Fruit fly (Drosophila melanogaster) whole organism, embryonic: ENCODE results near the gene CG14913.

Experiments
- Adf1 ChIP-seq: fragments of 200-800 bp; sonication (Bioruptor generic); IDR thresholded peaks from 2 replicates; pipeline ENCODE4 v1.3.6; 2022; ENCODE audit warnings: missing biosample characterization, missing genetic modification characterization
- CG10979 ChIP-seq: fragments of 200-800 bp; sonication (Bioruptor generic); optimal IDR thresholded peaks from 2 replicates; lab custom pipeline; 2018; ENCODE audit warnings: missing biosample characterization, mild to moderate bottlenecking, missing genetic modification characterization, moderate library complexity
- CG11456 ChIP-seq: fragments of 200-800 bp; sonication (Bioruptor generic); IDR thresholded peaks from 3 replicates; pipeline ENCODE4 v1.3.6; 2022; ENCODE audit warnings: missing biosample characterization, missing genetic modification characterization
- CG12391 ChIP-seq: fragments of 200-800 bp; sonication (Bioruptor generic); optimal IDR thresholded peaks from 3 replicates; lab custom pipeline; 2018; ENCODE audit warnings: missing biosample characterization, mild to moderate bottlenecking, missing genetic modification characterization, moderate library complexity
- CG17829 ChIP-seq: fragments of 200-800 bp; optimal IDR thresholded peaks from 2 replicates; lab custom pipeline; 2019; ENCODE audit warnings: missing biosample characterization, mild to moderate bottlenecking, missing genetic modification characterization, moderate library complexity
- CG2116 ChIP-seq: fragments of 200-800 bp; sonication (Bioruptor generic); optimal IDR thresholded peaks from 3 replicates; lab custom pipeline; 2018; ENCODE audit warnings: missing biosample characterization, mild to moderate bottlenecking, missing genetic modification characterization
- CG2199 ChIP-seq: fragments of 200-800 bp; sonication (Bioruptor generic); IDR thresholded peaks from 3 replicates; pipeline ENCODE4 v1.3.6; 2022; ENCODE audit warnings: missing biosample characterization, missing genetic modification characterization
- CG2712 ChIP-seq: fragments of 200-800 bp; optimal IDR thresholded peaks from 3 replicates; lab custom pipeline; 2019; ENCODE audit warnings: missing biosample characterization, mild to moderate bottlenecking, missing genetic modification characterization, moderate library complexity
- CG2875 ChIP-seq: fragments of 200-800 bp; sonication (Bioruptor generic); optimal IDR thresholded peaks from 2 replicates; lab custom pipeline; 2017; ENCODE audit warnings: missing biosample characterization, mild to moderate bottlenecking, missing genetic modification characterization, missing genetic modification reagents
- CG31388 ChIP-seq: fragments of 200-800 bp; sonication (Bioruptor generic); optimal IDR thresholded peaks from 2 replicates; lab custom pipeline; 2016; ENCODE audit warnings: missing biosample characterization, missing genetic modification characterization
- CG32532 ChIP-seq: fragments of 200-800 bp; sonication (Bioruptor generic); IDR thresholded peaks from 2 replicates; pipeline ENCODE4 v1.3.6; 2022; ENCODE audit warnings: missing biosample characterization, missing genetic modification characterization
- CG3281 ChIP-seq: fragments of 200-800 bp; sonication (Bioruptor generic); optimal IDR thresholded peaks from 3 replicates; lab custom pipeline; 2017; ENCODE audit warnings: missing biosample characterization, mild to moderate bottlenecking, missing genetic modification characterization
- CG34422 ChIP-seq: fragments of 200-800 bp; sonication (Bioruptor generic); IDR thresholded peaks from 3 replicates; pipeline ENCODE4 v1.3.6; 2022; ENCODE audit warnings: missing biosample characterization, missing genetic modification characterization
- CG4820 ChIP-seq: fragments of 200-800 bp; sonication (Bioruptor generic); optimal IDR thresholded peaks from 3 replicates; lab custom pipeline; 2016; ENCODE audit warnings: missing biosample characterization, missing genetic modification characterization
- CG6654 ChIP-seq: fragments of 200-800 bp; sonication (Bioruptor generic); optimal IDR thresholded peaks from 2 replicates; lab custom pipeline; 2017; ENCODE audit warnings: missing biosample characterization, mild to moderate bottlenecking, missing genetic modification characterization
- CG6765 ChIP-seq: fragments of 200-800 bp; sonication (Bioruptor generic); optimal IDR thresholded peaks from 3 replicates; lab custom pipeline; 2017; ENCODE audit warnings: missing biosample characterization, mild to moderate bottlenecking, missing genetic modification characterization
- CG7839 ChIP-seq: fragments of 200-800 bp; sonication (Bioruptor generic); optimal IDR thresholded peaks from 3 replicates; lab custom pipeline; 2018; ENCODE audit warnings: missing biosample characterization, mild to moderate bottlenecking, missing genetic modification characterization, moderate library complexity
- CG8359 ChIP-seq: fragments of 200-800 bp; sonication (Bioruptor generic); optimal IDR thresholded peaks from 2 replicates; lab custom pipeline; 2017; ENCODE audit warnings: missing biosample characterization, mild to moderate bottlenecking, missing genetic modification characterization, borderline replicate concordance
- CG8924 ChIP-seq: fragments of 200-800 bp; optimal IDR thresholded peaks from 3 replicates; lab custom pipeline; 2019; ENCODE audit warnings: missing biosample characterization, mild to moderate bottlenecking, missing genetic modification characterization, moderate library complexity
- D ChIP-seq, 2 experiments: fragments of 200-800 bp in 1 of 2; fragments of >200 bp in 1 of 2; sonication (Bioruptor generic) in 1 of 2; optimal IDR thresholded peaks; 2 replicates in 1 of 2; 3 replicates in 1 of 2; lab custom pipeline; 2017; ENCODE audit warnings: mild to moderate bottlenecking in 1 of 2, missing biosample characterization in 1 of 2, missing genetic modification characterization in 1 of 2, missing genetic modification reagents in 1 of 2
- ERR ChIP-seq: fragments of 200-800 bp; sonication (Bioruptor generic); optimal IDR thresholded peaks from 2 replicates; lab custom pipeline; 2016; ENCODE audit warnings: missing biosample characterization, missing genetic modification characterization
- Ets65A ChIP-seq: fragments of 200-800 bp; sonication (Bioruptor generic); peaks from one replicate; lab custom pipeline; 2016; ENCODE audit warnings: missing biosample characterization, missing genetic modification characterization
- GATAe ChIP-seq: fragments of 200-800 bp; sonication (Bioruptor generic); conservative IDR thresholded peaks from 2 replicates; pipeline ENCODE4 v1.3.6; 2022; ENCODE audit warnings: missing biosample characterization, missing genetic modification characterization
- HLH4C ChIP-seq: fragments of 200-800 bp; sonication (Bioruptor generic); IDR thresholded peaks from 3 replicates; pipeline ENCODE4 v1.3.6; 2022; ENCODE audit warnings: missing biosample characterization, missing genetic modification characterization; ENCODE audit not compliant: partially characterized antibody
- MBD-R2 ChIP-seq: fragments of 200-800 bp; sonication (Bioruptor generic); IDR thresholded peaks from 2 replicates; pipeline ENCODE4 v1.3.6; 2022; ENCODE audit warnings: missing biosample characterization, missing genetic modification characterization
- Med ChIP-seq: fragments of 200-800 bp; sonication (Bioruptor generic); peaks from one replicate; lab custom pipeline; 2016; ENCODE audit warnings: missing biosample characterization, missing genetic modification characterization, mild to moderate bottlenecking, inconsistent platforms, moderate library complexity
- Myb ChIP-seq: fragments of 200-800 bp; sonication (Bioruptor generic); optimal IDR thresholded peaks from 2 replicates; lab custom pipeline; 2016; ENCODE audit warnings: missing biosample characterization, missing genetic modification characterization
- Nf-YC ChIP-seq: fragments of 200-800 bp; optimal IDR thresholded peaks from 3 replicates; lab custom pipeline; 2019; ENCODE audit warnings: missing biosample characterization, mild to moderate bottlenecking, missing genetic modification characterization, moderate library complexity
- Pdp1 ChIP-seq, 2 experiments: fragments of 200-800 bp; sonication (Bioruptor generic); optimal IDR thresholded peaks; 3 replicates each; lab custom pipeline; 2016; ENCODE audit warnings: missing biosample characterization in 2 of 2, missing genetic modification characterization in 2 of 2, mild to moderate bottlenecking in 1 of 2, moderate library complexity in 1 of 2
- TFAM ChIP-seq: fragments of 200-800 bp; sonication (Bioruptor generic); optimal IDR thresholded peaks from 2 replicates; lab custom pipeline; 2017; ENCODE audit warnings: missing biosample characterization, missing genetic modification characterization, inconsistent platforms
- Xrp1 ChIP-seq: fragments of 200-800 bp; sonication (Bioruptor generic); IDR thresholded peaks from 2 replicates; pipeline ENCODE4 v1.3.6; 2022; ENCODE audit warnings: missing biosample characterization, missing genetic modification characterization
- YL-1 ChIP-seq: fragments of 200-800 bp; sonication (Bioruptor generic); optimal IDR thresholded peaks from 3 replicates; lab custom pipeline; 2017; ENCODE audit warnings: missing biosample characterization, mild to moderate bottlenecking, missing genetic modification characterization
- cad ChIP-seq: fragments of >200 bp; optimal IDR thresholded peaks from 2 replicates; lab custom pipeline; 2017; ENCODE audit warnings: missing biosample characterization, missing genetic modification characterization
- ci ChIP-seq: fragments of 200-800 bp; sonication (Bioruptor generic); IDR thresholded peaks from 3 replicates; pipeline ENCODE4 v1.3.6; 2022; ENCODE audit warnings: missing biosample characterization, missing genetic modification characterization
- ewg ChIP-seq: fragments of 200-800 bp; sonication (Bioruptor generic); optimal IDR thresholded peaks from 3 replicates; lab custom pipeline; 2017; ENCODE audit warnings: mild to moderate bottlenecking, missing biosample characterization, missing genetic modification reagents, missing genetic modification characterization
- ftz-f1 ChIP-seq: fragments of 200-800 bp; sonication (Bioruptor generic); optimal IDR thresholded peaks from 2 replicates; lab custom pipeline; 2016; ENCODE audit warnings: missing biosample characterization, missing genetic modification characterization
- gsb ChIP-seq: fragments of 200-800 bp; sonication (Bioruptor generic); IDR thresholded peaks from 2 replicates; pipeline ENCODE4 v1.3.6; 2022; ENCODE audit warnings: missing biosample characterization, missing genetic modification characterization
- her ChIP-seq: fragments of 200-800 bp; sonication (Bioruptor generic); optimal IDR thresholded peaks from 2 replicates; lab custom pipeline; 2016; ENCODE audit warnings: missing biosample characterization, missing genetic modification characterization
- hkb ChIP-seq, 2 experiments: fragments of 200-800 bp in 1 of 2; fragments of >200 bp in 1 of 2; sonication (Bioruptor generic) in 1 of 2; IDR thresholded peaks in 1 of 2; optimal IDR thresholded peaks in 1 of 2; 2 replicates each; pipeline versions ENCODE4 v1.3.6 to Lab custom; 2017 to 2022; ENCODE audit warnings: missing biosample characterization in 1 of 2, missing genetic modification characterization in 1 of 2
- phol ChIP-seq: fragments of 200-800 bp; sonication (Bioruptor generic); optimal IDR thresholded peaks from 3 replicates; lab custom pipeline; 2018; ENCODE audit warnings: missing biosample characterization, mild to moderate bottlenecking, missing genetic modification characterization, moderate library complexity
- prd ChIP-seq, 3 experiments: fragments of >200 bp in 2 of 3; fragments of 200-800 bp in 1 of 3; sonication (Bioruptor generic) in 1 of 3; optimal IDR thresholded peaks in 2 of 3; IDR thresholded peaks in 1 of 3; 2 replicates in 2 of 3; 3 replicates in 1 of 3; pipeline versions ENCODE4 v1.3.6 to Lab custom; 2017 to 2022; ENCODE audit warnings: missing biosample characterization in 1 of 3, missing genetic modification characterization in 1 of 3
- sr ChIP-seq: fragments of 200-800 bp; sonication (Bioruptor generic); IDR thresholded peaks from 3 replicates; pipeline ENCODE4 v1.3.6; 2022; ENCODE audit warnings: missing biosample characterization, missing genetic modification characterization
- tna ChIP-seq: fragments of 200-800 bp; sonication (Bioruptor generic); IDR thresholded peaks from 2 replicates; pipeline ENCODE4 v1.3.6; 2022; ENCODE audit warnings: missing biosample characterization, missing genetic modification characterization; ENCODE audit not compliant: partially characterized antibody
- vvl ChIP-seq: fragments of 200-800 bp; sonication (Bioruptor generic); IDR thresholded peaks from 2 replicates; pipeline ENCODE4 v1.3.6; 2022; ENCODE audit warnings: missing biosample characterization, missing genetic modification characterization
- wek ChIP-seq: fragments of 200-800 bp; sonication (Bioruptor generic); optimal IDR thresholded peaks from 3 replicates; lab custom pipeline; 2018; ENCODE audit warnings: missing biosample characterization, mild to moderate bottlenecking, missing genetic modification characterization, moderate library complexity
- zfh1 ChIP-seq: fragments of 200-800 bp; sonication (Bioruptor generic); IDR thresholded peaks from 3 replicates; pipeline ENCODE4 v1.3.6; 2022; ENCODE audit warnings: missing biosample characterization, missing genetic modification characterization

The CG14913 gene

DNA sequence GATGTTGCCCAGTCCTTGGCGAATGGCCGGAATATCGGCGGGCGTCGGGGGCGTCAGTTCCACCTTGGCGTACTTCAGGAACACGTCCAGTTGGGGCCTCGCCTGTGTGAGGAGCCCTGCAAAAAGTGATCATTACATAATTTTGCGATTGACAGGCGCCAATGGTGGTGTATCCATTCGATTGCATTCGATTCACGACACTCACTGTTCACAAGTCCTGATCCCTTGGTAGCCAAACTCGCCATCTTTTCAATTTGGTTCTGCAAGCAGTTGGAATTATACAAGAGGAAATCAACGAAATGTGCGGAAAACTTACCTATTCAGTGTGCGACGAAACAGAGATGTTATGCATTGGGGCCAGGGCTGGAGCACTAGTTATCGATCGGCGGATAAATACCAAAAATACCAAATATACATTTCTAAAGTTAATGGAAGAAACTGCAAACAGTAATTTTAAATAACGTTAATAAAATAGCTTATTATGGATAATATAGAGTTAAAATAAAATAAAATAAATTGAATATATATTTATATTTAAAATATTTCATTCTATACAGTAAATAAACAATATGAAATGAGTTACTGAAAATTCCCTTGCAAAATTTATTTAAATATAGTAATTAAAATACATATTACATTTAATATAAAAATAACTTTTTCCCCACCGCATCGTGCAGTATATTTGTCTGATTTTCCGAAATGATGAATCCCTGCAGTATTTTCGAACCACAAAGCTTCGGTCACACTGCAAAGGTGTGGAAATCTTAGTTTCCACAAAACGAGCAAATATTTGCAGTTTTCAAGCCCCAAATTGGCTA, 40.5 kb upstream of the CG14913 start, which contains the start of the genes ATPsynG and SCAR (continued):
- TF ChIP-seq CG11456 (no peak), ERR (GFP tag; lab: Kevin White, UChicago) (no peak), ftz-f1 (GFP tag; lab: Kevin White, UChicago) (peak; percentile 31), Pdp1 (GFP tag; optimal IDR thresholded peaks at IDR 0.05; lab: Kevin White, UChicago) (peak in 1 of 2 experiments; percentile 98), wek (GFP tag; lab: Kevin White, UChicago) (no peak), CG3281 (peak; percentile 98), phol (peak; percentile 31), CG12391 (tag; lab: Kevin White, UChicago) (peak; percentile 44), CG2116 (peak; percentile 48), CG8924 (tag; lab: Kevin White, UChicago) (peak; percentile 29), Ets65A (GFP tag; lab: Kevin White, UChicago) (peak; percentile 29), her (GFP tag; lab: Kevin White, UChicago) (no peak), CG17829 (tag; lab: Kevin White, UChicago) (peak; percentile 22), CG2712 (tag; lab: Kevin White, UChicago) (peak; percentile 32), hkb (optimal IDR thresholded peaks at IDR 0.05; lab: Kevin White, UChicago) (no peak), hkb (GFP tag; IDR thresholded peaks at IDR 0.05; lab: Robert Waterston, UW) (no peak), gsb (no peak), MBD-R2 (GFP tag; lab: Robert Waterston, UW) (peak; percentile 46), CG10979 (no peak)

DNA sequence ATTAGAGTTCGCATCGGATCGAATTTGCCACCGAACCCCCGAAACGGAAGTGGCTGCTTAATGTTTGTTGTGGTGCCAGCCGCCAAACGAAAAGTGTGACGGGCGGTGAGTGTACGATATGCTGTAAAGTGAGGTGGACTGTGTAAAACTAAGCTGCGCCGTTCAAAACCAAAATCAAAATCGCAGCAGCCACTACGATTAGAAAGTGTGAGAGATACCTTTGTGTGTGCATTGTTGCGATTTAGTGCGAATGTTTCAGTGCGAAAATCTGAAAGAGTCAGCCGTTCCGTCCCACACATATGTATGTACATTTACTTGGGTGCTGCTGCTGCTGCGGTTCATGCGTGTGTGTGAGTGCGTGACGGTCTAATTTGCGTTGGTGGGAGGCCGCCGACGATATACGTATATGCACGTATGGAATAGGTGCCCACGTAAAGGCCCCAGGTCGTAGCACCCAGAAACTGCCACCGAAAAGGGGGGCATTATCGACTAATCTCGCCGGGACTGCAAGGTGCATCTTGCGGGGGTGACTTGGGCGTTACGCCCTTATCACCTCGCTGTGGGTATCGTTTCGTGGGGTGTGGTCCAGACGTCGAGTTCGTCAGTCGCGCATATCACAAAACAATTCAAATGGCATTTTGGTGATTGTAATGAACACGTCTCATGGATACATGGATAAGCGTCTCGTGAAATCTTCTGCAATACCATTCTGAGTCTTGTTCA, 39.8 kb upstream of the CG14913 start:
- TF ChIP-seq tna (GFP tag; lab: Robert Waterston, UW) (0 out of 2 replicates have a peak, but pooled peaks have one; percentile 8), GATAe (GFP tag; lab: Robert Waterston, UW) (no peak), YL-1 (GFP tag; lab: Kevin White, UChicago) (peak; percentile 93), CG4820 (GFP tag; lab: Kevin White, UChicago) (no peak), CG2875 (GFP tag; lab: Kevin White, UChicago) (no peak), D (optimal IDR thresholded peaks at IDR 0.05; lab: Kevin White, UChicago) (peak; percentile 9), D (GFP tag; optimal IDR thresholded peaks at IDR 0.05; lab: Kevin White, UChicago) (no peak), CG34422 (0 out of 3 replicates have a peak, but pooled peaks have one; percentile 16), ci (GFP tag; lab: Robert Waterston, UW) (peak; percentile 59; the same call in 2 of the 3 replicates), Xrp1 (GFP tag; lab: Robert Waterston, UW) (0 out of 2 replicates have a peak, but pooled peaks have one; percentile 15), CG31388 (GFP tag; lab: Kevin White, UChicago) (no peak), vvl (GFP tag; lab: Robert Waterston, UW) (no peak), CG7839 (tag; lab: Kevin White, UChicago) (no peak), Med (peak; percentile 71), prd (optimal IDR thresholded peaks at IDR 0.05; lab: Kevin White, UChicago) (no peak), prd (GFP tag; IDR thresholded peaks at IDR 0.05; lab: Robert Waterston, UW) (peak; percentile 23; the same call in 1 of the 3 replicates), HLH4C (0 out of 3 replicates have a peak, but pooled peaks have one; percentile 30), Nf-YC (no peak), zfh1 (no peak), CG6654 (no peak), cad (GFP tag; lab: Kevin White, UChicago) (no peak), CG32532 (GFP tag; lab: Robert Waterston, UW) (no peak), Adf1 (GFP tag; lab: Robert Waterston, UW) (peak; percentile 51; the same call in 1 of the 2 replicates), ewg (GFP tag; lab: Kevin White, UChicago) (no peak), CG2199 (GFP tag; lab: Robert Waterston, UW) (no peak), CG6765 (GFP tag; lab: Kevin White, UChicago) (peak; percentile 32), Myb (GFP tag; lab: Kevin White, UChicago) (peak; percentile 5), sr (peak; percentile 91), CG8359 (GFP tag; lab: Kevin White, UChicago) (no peak), TFAM (GFP tag; lab: Kevin White, UChicago) (no peak)
